Worm (Caenorhabditis elegans) whole organism, early embryonic: ENCODE results near the gene ssu-1.
A peak's percentile ranks its signal among the peaks of the same experiment; 100 is the strongest.

ENCODE experiments used
- B0310.2 ChIP-seq: sonication (generic microtip); optimal IDR thresholded peaks from 2 replicates; lab custom pipeline; 2016; ENCODE audit warnings: mild to moderate bottlenecking, missing genetic modification characterization, missing compliant biosample characterization
- F13C5.2 ChIP-seq: sonication (generic microtip); optimal IDR thresholded peaks from 2 replicates; lab custom pipeline; 2017; ENCODE audit warnings: mild to moderate bottlenecking, missing genetic modification characterization, inconsistent platforms, missing compliant biosample characterization
- aly-1 ChIP-seq: sonication (generic microtip); optimal IDR thresholded peaks from 2 replicates; lab custom pipeline; 2016; ENCODE audit warnings: missing genetic modification characterization, missing compliant biosample characterization
- ama-1 ChIP-seq: fragments of 150-350 bp; optimal IDR thresholded peaks from 2 replicates; lab custom pipeline; 2014
- ceh-13 ChIP-seq: fragments of 200-800 bp; sonication (Bioruptor generic); optimal IDR thresholded peaks from 2 replicates; lab custom pipeline; 2018; ENCODE audit warnings: mild to moderate bottlenecking, missing genetic modification characterization, missing compliant biosample characterization
- ceh-36 ChIP-seq: sonication (generic microtip); optimal IDR thresholded peaks from 2 replicates; lab custom pipeline; 2016; ENCODE audit warnings: missing genetic modification characterization, inconsistent platforms, missing compliant biosample characterization
- ets-7 ChIP-seq: sonication (generic microtip); optimal IDR thresholded peaks from 2 replicates; lab custom pipeline; 2016; ENCODE audit warnings: missing genotype, missing genetic modification characterization, missing compliant biosample characterization
- flt-1 ChIP-seq: fragments of 200-800 bp; sonication (Bioruptor generic); IDR thresholded peaks from 2 replicates; pipeline ENCODE4 v1.3.6; 2022; ENCODE audit warnings: missing genetic modification characterization, missing compliant biosample characterization
- hmbx-1 ChIP-seq: sonication (generic microtip); optimal IDR thresholded peaks from 2 replicates; lab custom pipeline; 2016; ENCODE audit warnings: mild to moderate bottlenecking, missing genetic modification characterization, missing compliant biosample characterization
- hmg-4 ChIP-seq: fragments of 200-800 bp; sonication (Bioruptor generic); optimal IDR thresholded peaks from 2 replicates; lab custom pipeline; 2018; ENCODE audit warnings: mild to moderate bottlenecking, missing genetic modification characterization, missing compliant biosample characterization
- hnd-1 ChIP-seq: sonication (generic microtip); optimal IDR thresholded peaks from 2 replicates; lab custom pipeline; 2016; ENCODE audit warnings: missing genetic modification characterization, missing compliant biosample characterization
- pes-1 ChIP-seq: fragments of 200-800 bp; sonication (Bioruptor generic); IDR thresholded peaks from 2 replicates; pipeline ENCODE4 v1.3.6; 2022; ENCODE audit warnings: missing genetic modification reagents, missing genetic modification characterization, missing compliant biosample characterization
- scrt-1 ChIP-seq: fragments of 200-800 bp; sonication (Bioruptor generic); IDR thresholded peaks from 2 replicates; pipeline ENCODE4 v1.3.6; 2022; ENCODE audit warnings: missing genetic modification characterization, missing compliant biosample characterization
- sea-1 ChIP-seq: fragments of 200-800 bp; sonication (Bioruptor generic); conservative IDR thresholded peaks from 2 replicates; pipeline ENCODE4 v1.3.6; 2022; ENCODE audit warnings: missing genetic modification characterization, missing compliant biosample characterization
- tbx-11 ChIP-seq: fragments of 200-800 bp; sonication (Bioruptor generic); IDR thresholded peaks from 2 replicates; pipeline ENCODE4 v1.3.6; 2022; ENCODE audit warnings: missing genetic modification characterization, missing compliant biosample characterization
- tbx-37 ChIP-seq: fragments of 200-800 bp; sonication (Bioruptor generic); conservative IDR thresholded peaks from 2 replicates; pipeline ENCODE4 v1.3.6; 2022; ENCODE audit warnings: missing genetic modification reagents, missing genetic modification characterization, missing compliant biosample characterization
- tra-4 ChIP-seq: sonication (generic microtip); optimal IDR thresholded peaks from 2 replicates; lab custom pipeline; 2017; ENCODE audit warnings: missing genetic modification characterization, missing compliant biosample characterization

Gene ssu-1

ce11 chrV:20142285-20142684, 9.2 kb upstream of the ssu-1 start, which contains the start of gene Y113G7A.12:
Gene Y113G7A.12 (plus strand): TSS chrV:20142585.
- no peak for TF ChIP-seq tbx-11 (GFP tag; lab: Robert Waterston, UW)
- no peak for TF ChIP-seq tra-4
- TF ChIP-seq flt-1: no peak
- no peak for TF ChIP-seq scrt-1 (GFP tag; lab: Robert Waterston, UW)
- TF ChIP-seq hmg-4: no peak
- TF ChIP-seq ceh-13: no peak
- no peak for TF ChIP-seq hmbx-1 (tag; lab: Kevin White, UChicago)
- TF ChIP-seq ama-1 (lab: Kevin White, UChicago): no peak
- no peak for TF ChIP-seq B0310.2 (tag; lab: Kevin White, UChicago)
- no peak for TF ChIP-seq aly-1 (tag; lab: Kevin White, UChicago)
- no peak for TF ChIP-seq hnd-1
- TF ChIP-seq tbx-37 (GFP tag; lab: Robert Waterston, UW): no peak
- TF ChIP-seq pes-1 (GFP tag; lab: Robert Waterston, UW): no peak
- no peak for TF ChIP-seq ceh-36 (tag; lab: Kevin White, UChicago)
- TF ChIP-seq ets-7: no peak
- no peak for TF ChIP-seq sea-1 (GFP tag; lab: Robert Waterston, UW)
- no peak for TF ChIP-seq F13C5.2

- TF ChIP-seq tbx-37 (GFP tag; lab: Robert Waterston, UW): no peak
- no peak for TF ChIP-seq flt-1
- TF ChIP-seq tra-4: no peak
- no peak for TF ChIP-seq tbx-11 (GFP tag; lab: Robert Waterston, UW)
- TF ChIP-seq hmbx-1 (tag; lab: Kevin White, UChicago): no peak
- TF ChIP-seq ceh-36 (tag; lab: Kevin White, UChicago): no peak
- TF ChIP-seq ceh-13: no peak
Measured at ce11 chrV:20138407-20139044, 5.5 kb upstream of the ssu-1 start, which contains the start of gene Y113G7A.14. Gene Y113G7A.14 (minus strand): TSS chrV:20138457.

- TF ChIP-seq aly-1 (tag; lab: Kevin White, UChicago) (no peak), B0310.2 (tag; lab: Kevin White, UChicago) (no peak), F13C5.2 (no peak), hmbx-1 (tag; lab: Kevin White, UChicago) (no peak), pes-1 (GFP tag; lab: Robert Waterston, UW) (no peak), ama-1 (lab: Kevin White, UChicago) (no peak), ceh-13 (no peak), scrt-1 (GFP tag; lab: Robert Waterston, UW) (no peak), flt-1 (no peak)
Measured at ce11 chrV:20135247-20135646, 2.2 kb upstream of the ssu-1 start, which contains the start of gene Y113G7A.22. Gene Y113G7A.22 (minus strand): TSS chrV:20135347.

ce11 chrV:20134797-20135196, 1.7 kb upstream of the ssu-1 start:
- TF ChIP-seq tbx-37 (GFP tag; lab: Robert Waterston, UW) (no peak), ets-7 (no peak), hmbx-1 (tag; lab: Kevin White, UChicago) (no peak), scrt-1 (GFP tag; lab: Robert Waterston, UW) (no peak), sea-1 (GFP tag; lab: Robert Waterston, UW) (no peak), B0310.2 (tag; lab: Kevin White, UChicago) (no peak), F13C5.2 (no peak), ama-1 (lab: Kevin White, UChicago) (no peak), flt-1 (no peak), aly-1 (tag; lab: Kevin White, UChicago) (no peak), hmg-4 (no peak), ceh-13 (no peak), hnd-1 (no peak), ceh-36 (tag; lab: Kevin White, UChicago) (no peak), tbx-11 (GFP tag; lab: Robert Waterston, UW) (no peak), tra-4 (no peak)

- TF ChIP-seq tbx-37 (GFP tag; lab: Robert Waterston, UW) (no peak), sea-1 (GFP tag; lab: Robert Waterston, UW) (no peak), hmg-4 (no peak), pes-1 (GFP tag; lab: Robert Waterston, UW) (peak; percentile 37; the same call in 1 of the 2 replicates)
Measured at ce11 chrV:20127543-20127942, 5.5 kb downstream of the ssu-1 start.

ce11 chrV:20126637-20127036, 6.4 kb downstream of the ssu-1 start:
- no peak for TF ChIP-seq sea-1 (GFP tag; lab: Robert Waterston, UW)
- no peak for TF ChIP-seq ceh-13
- no peak for TF ChIP-seq ets-7
- TF ChIP-seq pes-1 (GFP tag; lab: Robert Waterston, UW): no peak
- no peak for TF ChIP-seq ceh-36 (tag; lab: Kevin White, UChicago)
- no peak for TF ChIP-seq F13C5.2
- no peak for TF ChIP-seq scrt-1 (GFP tag; lab: Robert Waterston, UW)

- TF ChIP-seq tbx-37 (GFP tag; lab: Robert Waterston, UW) (no peak), tra-4 (no peak)
Measured at ce11 chrV:20125137-20125536, 7.9 kb downstream of the ssu-1 start.

- TF ChIP-seq ceh-13: no peak
- TF ChIP-seq sea-1 (GFP tag; lab: Robert Waterston, UW): no peak
- no peak for TF ChIP-seq tbx-11 (GFP tag; lab: Robert Waterston, UW)
- TF ChIP-seq tbx-37 (GFP tag; lab: Robert Waterston, UW): no peak
- no peak for TF ChIP-seq ceh-36 (tag; lab: Kevin White, UChicago)
- TF ChIP-seq tra-4: no peak
- TF ChIP-seq hmbx-1 (tag; lab: Kevin White, UChicago): no peak
- TF ChIP-seq flt-1: no peak
- TF ChIP-seq pes-1 (GFP tag; lab: Robert Waterston, UW): no peak
- TF ChIP-seq B0310.2 (tag; lab: Kevin White, UChicago): no peak
- TF ChIP-seq ets-7: no peak
Measured at ce11 chrV:20124393-20124792, 8.7 kb downstream of the ssu-1 start.
